Fruit fly (Drosophila melanogaster) whole organism: ENCODE data around the gene CG6999.

Source experiments
- CG8478 ChIP-seq: fragments of >200 bp; optimal IDR thresholded peaks from 2 replicates; lab custom pipeline; 2018; ENCODE audit warnings: inconsistent platforms
- EcR ChIP-seq, 2 experiments: fragments of >200 bp; optimal IDR thresholded peaks; 2 replicates each; lab custom pipeline; 2017; ENCODE audit warnings: missing biosample characterization in 2 of 2, missing genetic modification characterization in 2 of 2, missing genetic modification reagents in 2 of 2
- psq ChIP-seq: fragments of >200 bp; optimal IDR thresholded peaks from 2 replicates; lab custom pipeline; 2017

dm6 chrX:9060078-9060477 is 28.1 kb upstream of the CG6999 start:
- TF ChIP-seq CG8478 (lab: Kevin White, UChicago) = no peak
- TF ChIP-seq EcR (GFP tag; optimal IDR thresholded peaks at IDR 0.05; lab: Kevin White, UChicago) = no peak
- TF ChIP-seq psq (lab: Kevin White, UChicago) = no peak
